Fruit fly (Drosophila melanogaster) whole organism, embryonic: ENCODE results near the gene CtsF.

Source experiments
- Antp ChIP-seq: fragments of 200-800 bp; sonication (Bioruptor generic); optimal IDR thresholded peaks from 3 replicates; lab custom pipeline; 2016; ENCODE audit warnings: missing biosample characterization, missing genetic modification characterization
- Atf6 ChIP-seq: fragments of 200-800 bp; sonication (Bioruptor generic); IDR thresholded peaks from 2 replicates; pipeline ENCODE4 v1.3.6; 2022; ENCODE audit warnings: missing biosample characterization, missing genetic modification characterization
- CG10543 ChIP-seq: fragments of 200-800 bp; sonication (Bioruptor generic); optimal IDR thresholded peaks from 3 replicates; lab custom pipeline; 2017; ENCODE audit warnings: missing biosample characterization, mild to moderate bottlenecking, missing genetic modification characterization, moderate library complexity
- CG10959 ChIP-seq: fragments of 200-800 bp; sonication (Bioruptor generic); IDR thresholded peaks from 2 replicates; pipeline ENCODE4 v1.3.6; 2022; ENCODE audit warnings: missing biosample characterization, missing genetic modification characterization
- CG12769 ChIP-seq: fragments of 200-800 bp; sonication (Bioruptor generic); optimal IDR thresholded peaks from 2 replicates; lab custom pipeline; 2019; ENCODE audit warnings: missing biosample characterization, mild to moderate bottlenecking, missing genetic modification characterization, moderate library complexity
- CG13287 ChIP-seq: fragments of 200-800 bp; sonication (Bioruptor generic); IDR thresholded peaks from 2 replicates; pipeline ENCODE4 v1.3.6; 2022; ENCODE audit warnings: missing biosample characterization, missing genetic modification characterization; ENCODE audit not compliant: partially characterized antibody
- CG13424 ChIP-seq: fragments of 200-800 bp; sonication (Bioruptor generic); optimal IDR thresholded peaks from 2 replicates; lab custom pipeline; 2019; ENCODE audit warnings: missing biosample characterization, mild to moderate bottlenecking, missing genetic modification characterization, moderate library complexity
- CG14965 ChIP-seq: fragments of 200-800 bp; sonication (Bioruptor generic); optimal IDR thresholded peaks from 2 replicates; lab custom pipeline; 2016; ENCODE audit warnings: missing biosample characterization, missing genetic modification characterization, borderline replicate concordance
- CG15269 ChIP-seq: fragments of 200-800 bp; sonication (Bioruptor generic); optimal IDR thresholded peaks from 2 replicates; lab custom pipeline; 2018; ENCODE audit warnings: missing biosample characterization, mild to moderate bottlenecking, missing genetic modification characterization, moderate library complexity
- CG16779 ChIP-seq: fragments of 200-800 bp; sonication (Bioruptor generic); IDR thresholded peaks from 2 replicates; pipeline ENCODE4 v1.3.6; 2022; ENCODE audit warnings: missing biosample characterization, missing genetic modification characterization
- CG1832 ChIP-seq: fragments of 200-800 bp; sonication (Bioruptor generic); optimal IDR thresholded peaks from 2 replicates; lab custom pipeline; 2017; ENCODE audit warnings: missing biosample characterization, mild to moderate bottlenecking, missing genetic modification characterization, inconsistent platforms
- CG18599 ChIP-seq: fragments of 200-800 bp; sonication (Bioruptor generic); optimal IDR thresholded peaks from 3 replicates; lab custom pipeline; 2017; ENCODE audit warnings: missing biosample characterization, missing genetic modification characterization, mild to moderate bottlenecking, moderate library complexity, missing genetic modification reagents
- CG2199 ChIP-seq: fragments of 200-800 bp; sonication (Bioruptor generic); IDR thresholded peaks from 3 replicates; pipeline ENCODE4 v1.3.6; 2022; ENCODE audit warnings: missing biosample characterization, missing genetic modification characterization
- CG3281 ChIP-seq: fragments of 200-800 bp; sonication (Bioruptor generic); optimal IDR thresholded peaks from 3 replicates; lab custom pipeline; 2017; ENCODE audit warnings: missing biosample characterization, mild to moderate bottlenecking, missing genetic modification characterization
- CG7556 ChIP-seq: fragments of 200-800 bp; sonication (Bioruptor generic); optimal IDR thresholded peaks from 2 replicates; lab custom pipeline; 2017; ENCODE audit warnings: missing biosample characterization, mild to moderate bottlenecking, missing genetic modification characterization
- CG7786 ChIP-seq: fragments of 200-800 bp; sonication (Bioruptor generic); optimal IDR thresholded peaks from 2 replicates; lab custom pipeline; 2016; ENCODE audit warnings: missing biosample characterization, missing genetic modification characterization
- CG7928 ChIP-seq: fragments of 200-800 bp; sonication (Bioruptor generic); optimal IDR thresholded peaks from 2 replicates; lab custom pipeline; 2017; ENCODE audit warnings: missing biosample characterization, mild to moderate bottlenecking, missing genetic modification characterization
- CG8944 ChIP-seq: fragments of 200-800 bp; sonication (Bioruptor generic); optimal IDR thresholded peaks from 3 replicates; lab custom pipeline; 2016; ENCODE audit warnings: missing biosample characterization, missing genetic modification characterization
- CG9215 ChIP-seq: fragments of 200-800 bp; sonication (Bioruptor generic); IDR thresholded peaks from 2 replicates; pipeline ENCODE4 v1.3.6; 2022; ENCODE audit warnings: missing biosample characterization, missing genetic modification characterization
- HLH3B ChIP-seq: fragments of 200-800 bp; sonication (Bioruptor generic); IDR thresholded peaks from 2 replicates; pipeline ENCODE4 v1.3.6; 2022; ENCODE audit warnings: missing biosample characterization, missing genetic modification characterization
- Hr78 ChIP-seq, 2 experiments: fragments of 200-800 bp in 1 of 2; fragments of >200 bp in 1 of 2; sonication (Bioruptor generic) in 1 of 2; optimal IDR thresholded peaks; 2 replicates each; lab custom pipeline; 2017 to 2019; ENCODE audit warnings: missing biosample characterization in 2 of 2, missing genetic modification characterization in 2 of 2, mild to moderate bottlenecking in 1 of 2, moderate library complexity in 1 of 2
- Meics ChIP-seq: fragments of 200-800 bp; sonication (Bioruptor generic); optimal IDR thresholded peaks from 2 replicates; lab custom pipeline; 2017; ENCODE audit warnings: missing biosample characterization, mild to moderate bottlenecking, missing genetic modification characterization
- NK7.1 ChIP-seq: fragments of 200-800 bp; sonication (Bioruptor generic); optimal IDR thresholded peaks from 3 replicates; lab custom pipeline; 2016; ENCODE audit warnings: missing biosample characterization, missing genetic modification characterization
- Oli ChIP-seq: fragments of 200-800 bp; sonication (Bioruptor generic); optimal IDR thresholded peaks from 2 replicates; lab custom pipeline; 2018; ENCODE audit warnings: missing biosample characterization, mild to moderate bottlenecking, missing genetic modification characterization, moderate library complexity
- PHDP ChIP-seq: fragments of 200-800 bp; sonication (Bioruptor generic); optimal IDR thresholded peaks from 3 replicates; lab custom pipeline; 2018; ENCODE audit warnings: missing biosample characterization, mild to moderate bottlenecking, missing genetic modification characterization, moderate library complexity
- abd-A ChIP-seq: fragments of 200-800 bp; sonication (Bioruptor generic); optimal IDR thresholded peaks from 3 replicates; lab custom pipeline; 2019; ENCODE audit warnings: missing biosample characterization, mild to moderate bottlenecking, missing genetic modification characterization, moderate library complexity
- bowl ChIP-seq: fragments of 200-800 bp; sonication (Bioruptor generic); IDR thresholded peaks from 2 replicates; pipeline ENCODE4 v1.3.6; 2022; ENCODE audit warnings: missing biosample characterization, missing genetic modification characterization
- bsh ChIP-seq, 2 experiments: fragments of 200-800 bp; sonication (Bioruptor generic); optimal IDR thresholded peaks; 2 replicates each; lab custom pipeline; 2017 to 2018; ENCODE audit warnings: mild to moderate bottlenecking in 2 of 2, missing biosample characterization in 2 of 2, missing genetic modification characterization in 2 of 2, moderate library complexity in 1 of 2
- chinmo ChIP-seq: fragments of 200-800 bp; sonication (Bioruptor generic); IDR thresholded peaks from 4 replicates; pipeline ENCODE4 v1.3.6; 2022; ENCODE audit warnings: missing biosample characterization, missing genetic modification characterization; ENCODE audit not compliant: partially characterized antibody
- cwo ChIP-seq: fragments of 200-800 bp; sonication (Bioruptor generic); optimal IDR thresholded peaks from 3 replicates; lab custom pipeline; 2017; ENCODE audit warnings: missing biosample characterization, missing genetic modification characterization, mild to moderate bottlenecking, moderate library complexity, missing genetic modification reagents
- esg ChIP-seq: fragments of 200-800 bp; sonication (Bioruptor generic); conservative IDR thresholded peaks from 2 replicates; pipeline ENCODE4 v1.3.6; 2022; ENCODE audit warnings: missing biosample characterization, missing genetic modification characterization
- ftz-f1 ChIP-seq: fragments of 200-800 bp; sonication (Bioruptor generic); optimal IDR thresholded peaks from 2 replicates; lab custom pipeline; 2016; ENCODE audit warnings: missing biosample characterization, missing genetic modification characterization
- grn ChIP-seq: fragments of 200-800 bp; sonication (Bioruptor generic); optimal IDR thresholded peaks from 3 replicates; lab custom pipeline; 2017; ENCODE audit warnings: missing biosample characterization, missing genetic modification characterization
- jumu ChIP-seq: fragments of 200-800 bp; sonication (Bioruptor generic); optimal IDR thresholded peaks from 3 replicates; lab custom pipeline; 2016; ENCODE audit warnings: missing biosample characterization, missing genetic modification characterization
- knrl ChIP-seq: fragments of 200-800 bp; sonication (Bioruptor generic); IDR thresholded peaks from 3 replicates; pipeline ENCODE4 v1.3.6; 2022; ENCODE audit warnings: missing biosample characterization, missing genetic modification characterization; ENCODE audit not compliant: partially characterized antibody
- oc ChIP-seq: fragments of 200-800 bp; sonication (Bioruptor generic); optimal IDR thresholded peaks from 2 replicates; lab custom pipeline; 2018; ENCODE audit warnings: missing biosample characterization, mild to moderate bottlenecking, missing genetic modification characterization, moderate library complexity
- onecut ChIP-seq: fragments of 200-800 bp; sonication (Bioruptor generic); IDR thresholded peaks from 2 replicates; pipeline ENCODE4 v1.3.6; 2022; ENCODE audit warnings: missing biosample characterization, missing genetic modification characterization
- pan ChIP-seq, 4 experiments: fragments of >200 bp in 3 of 4; fragments of 200-800 bp in 1 of 4; sonication (Bioruptor generic) in 1 of 4; optimal IDR thresholded peaks in 3 of 4; IDR thresholded peaks in 1 of 4; 2 replicates each; pipeline versions ENCODE4 v1.3.6 to Lab custom; 2017 to 2022; ENCODE audit warnings: missing biosample characterization in 2 of 4, missing genetic modification characterization in 2 of 4, mixed read lengths in 1 of 4
- phol ChIP-seq: fragments of 200-800 bp; sonication (Bioruptor generic); optimal IDR thresholded peaks from 3 replicates; lab custom pipeline; 2018; ENCODE audit warnings: missing biosample characterization, mild to moderate bottlenecking, missing genetic modification characterization, moderate library complexity
- pros ChIP-seq: fragments of 200-800 bp; sonication (Bioruptor generic); optimal IDR thresholded peaks from 3 replicates; lab custom pipeline; 2019; ENCODE audit warnings: missing biosample characterization, mild to moderate bottlenecking, missing genetic modification characterization, moderate library complexity
- sd ChIP-seq: fragments of 200-800 bp; sonication (Bioruptor generic); optimal IDR thresholded peaks from 3 replicates; lab custom pipeline; 2018; ENCODE audit warnings: missing biosample characterization, mild to moderate bottlenecking, missing genetic modification characterization, moderate library complexity
- tx ChIP-seq: fragments of 200-800 bp; sonication (Bioruptor generic); optimal IDR thresholded peaks from 2 replicates; lab custom pipeline; 2016; ENCODE audit warnings: missing biosample characterization, missing genetic modification characterization
- unc-4 ChIP-seq: fragments of 200-800 bp; sonication (Bioruptor generic); IDR thresholded peaks from 2 replicates; pipeline ENCODE4 v1.3.6; 2022; ENCODE audit warnings: missing biosample characterization, missing genetic modification characterization; ENCODE audit not compliant: partially characterized antibody
- vvl ChIP-seq: fragments of 200-800 bp; sonication (Bioruptor generic); IDR thresholded peaks from 2 replicates; pipeline ENCODE4 v1.3.6; 2022; ENCODE audit warnings: missing biosample characterization, missing genetic modification characterization

Gene CtsF

DNA sequence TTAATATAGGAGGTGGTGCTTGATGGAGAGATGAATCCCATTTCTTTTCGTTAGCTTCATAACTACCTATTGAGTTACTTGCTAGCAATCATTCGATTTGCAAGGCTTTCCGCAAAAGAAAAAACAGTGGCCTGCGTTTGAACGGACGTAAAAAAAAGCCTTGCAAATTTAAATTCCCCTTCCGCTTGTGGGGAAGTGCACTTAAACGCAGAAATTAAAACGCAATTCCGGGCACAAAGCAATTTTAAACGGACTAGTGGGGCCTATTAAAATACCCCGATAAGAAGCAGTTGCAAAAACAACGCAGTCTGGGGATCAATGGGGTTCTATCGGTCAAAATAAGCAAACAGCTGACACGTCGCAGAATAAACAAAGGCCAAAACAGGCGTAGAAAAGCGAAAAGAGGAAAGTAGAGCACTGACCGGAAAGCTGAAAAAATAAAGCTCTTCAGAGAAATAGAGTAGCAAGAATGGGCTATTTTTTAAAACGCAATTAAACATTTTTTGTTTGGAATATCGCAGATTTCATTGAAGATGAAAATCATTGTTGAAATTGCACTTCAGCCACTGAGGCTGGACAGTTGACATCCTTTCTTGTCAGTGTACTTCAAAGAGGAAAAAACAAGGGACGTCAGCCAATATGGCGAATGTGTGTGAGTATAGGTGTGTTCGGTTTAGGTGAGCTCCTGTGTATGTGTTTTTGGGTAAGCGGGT is 859 bp downstream of the CtsF start (continued):
- no peak for TF ChIP-seq pan (optimal IDR thresholded peaks at IDR 0.05; lab: Kevin White, UChicago)
- TF ChIP-seq pan (GFP tag; optimal IDR thresholded peaks at IDR 0.05 in 1 of 2, IDR thresholded peaks at IDR 0.05 in 1 of 2) = peak in 1 of 2 experiments; percentile 27
- no peak for TF ChIP-seq Hr78 (GFP tag; optimal IDR thresholded peaks at IDR 0.05; lab: Kevin White, UChicago)
- no peak for TF ChIP-seq CG3281 (GFP tag; lab: Kevin White, UChicago)
- TF ChIP-seq CG1832 (GFP tag; lab: Kevin White, UChicago) = no peak
- no peak for TF ChIP-seq CG8944 (GFP tag; lab: Kevin White, UChicago)
- TF ChIP-seq Oli (tag; lab: Kevin White, UChicago) = no peak
- TF ChIP-seq Antp (GFP tag; lab: Kevin White, UChicago) = peak; percentile 41
- TF ChIP-seq unc-4 (GFP tag; lab: Robert Waterston, UW) = no peak
- no peak for TF ChIP-seq CG2199 (GFP tag; lab: Robert Waterston, UW)
- peak; percentile 72 for TF ChIP-seq phol
- no peak for TF ChIP-seq CG10959 (GFP tag; lab: Robert Waterston, UW)
- no peak for TF ChIP-seq CG10543 (GFP tag; lab: Kevin White, UChicago)
- no peak for TF ChIP-seq tx (GFP tag; lab: Kevin White, UChicago)
- no peak for TF ChIP-seq HLH3B
- TF ChIP-seq CG14965 (GFP tag; lab: Kevin White, UChicago) = no peak
- no peak for TF ChIP-seq jumu (GFP tag; lab: Kevin White, UChicago)
- no peak for TF ChIP-seq bowl

DNA sequence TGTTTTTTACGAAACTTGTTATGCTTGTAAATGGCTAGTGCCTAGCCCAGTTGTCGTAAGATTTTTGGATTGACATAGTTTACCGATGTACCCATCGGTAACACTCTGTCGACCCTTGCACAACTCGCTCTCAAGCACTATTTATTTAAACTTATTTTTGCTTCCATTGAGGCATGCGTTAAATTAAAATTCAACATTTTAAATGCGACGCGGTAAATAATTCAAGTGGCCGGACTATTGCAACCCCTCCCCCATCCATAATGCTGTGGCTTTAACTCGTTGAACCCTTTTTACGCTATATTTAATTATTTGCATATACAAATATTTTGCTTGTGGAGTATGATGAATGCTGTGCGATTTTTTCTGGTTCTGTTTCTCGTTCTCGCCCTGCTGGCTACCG is 2.2 kb downstream of the CtsF start:
- no peak for TF ChIP-seq CG9215 (GFP tag; lab: Robert Waterston, UW)

DNA sequence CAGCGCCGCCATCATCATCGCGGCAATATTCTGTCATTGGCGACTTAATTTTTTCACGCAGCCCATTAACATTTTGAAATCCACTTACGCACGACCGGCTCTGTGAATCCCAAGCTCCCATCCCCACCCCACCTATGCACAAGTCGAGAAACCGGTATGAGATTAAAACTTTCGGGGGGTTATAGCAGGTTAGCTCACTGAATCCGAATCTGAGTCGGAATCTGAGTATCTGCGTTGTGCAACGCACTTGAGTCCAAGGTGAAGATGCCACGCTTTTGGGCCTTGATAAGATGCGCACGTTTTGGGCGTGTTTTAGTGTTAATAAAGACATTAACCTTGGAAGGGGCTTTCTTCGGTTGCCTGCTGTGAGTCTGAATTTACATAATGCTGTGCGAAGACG is 4.6 kb downstream of the CtsF start:
- TF ChIP-seq PHDP (tag; lab: Kevin White, UChicago) = no peak
- no peak for TF ChIP-seq esg (GFP tag; lab: Robert Waterston, UW)
- no peak for TF ChIP-seq CG7928 (GFP tag; lab: Kevin White, UChicago)
- TF ChIP-seq CG12769 (tag; lab: Kevin White, UChicago) = peak; percentile 57
- TF ChIP-seq Atf6 = no peak
- peak; percentile 17 for TF ChIP-seq ftz-f1 (GFP tag; lab: Kevin White, UChicago)
- no peak for TF ChIP-seq onecut (GFP tag; lab: Robert Waterston, UW)
- no peak for TF ChIP-seq CG9215 (GFP tag; lab: Robert Waterston, UW)
- TF ChIP-seq grn (GFP tag; lab: Kevin White, UChicago) = peak; percentile 53
- TF ChIP-seq abd-A (tag; lab: Kevin White, UChicago) = peak; percentile 20
- no peak for TF ChIP-seq CG7556 (GFP tag; lab: Kevin White, UChicago)
- TF ChIP-seq CG13287 (GFP tag; lab: Robert Waterston, UW) = 0 out of 2 replicates have a peak, but pooled peaks have one; percentile 4
- TF ChIP-seq CG10543 (GFP tag; lab: Kevin White, UChicago) = no peak
- peak; percentile 33; the same call in 1 of the 2 replicates for TF ChIP-seq vvl (GFP tag; lab: Robert Waterston, UW)
- no peak for TF ChIP-seq CG16779 (GFP tag; lab: Robert Waterston, UW)
- TF ChIP-seq Meics (GFP tag; lab: Kevin White, UChicago) = no peak
- peak; percentile 99 for TF ChIP-seq pros (GFP tag; lab: Kevin White, UChicago)
- TF ChIP-seq Oli (tag; lab: Kevin White, UChicago) = no peak
- no peak for TF ChIP-seq knrl (GFP tag; lab: Robert Waterston, UW)
- TF ChIP-seq NK7.1 (GFP tag; lab: Kevin White, UChicago) = no peak
- no peak for TF ChIP-seq CG18599 (GFP tag; lab: Kevin White, UChicago)
- no peak for TF ChIP-seq CG7786 (GFP tag; lab: Kevin White, UChicago)
- peak; percentile 93; the same call in 3 of the 4 replicates for TF ChIP-seq chinmo (GFP tag; lab: Robert Waterston, UW)
- peak; percentile 43 for TF ChIP-seq sd (tag; lab: Kevin White, UChicago)
- no peak for TF ChIP-seq bsh (GFP tag; optimal IDR thresholded peaks at IDR 0.05; lab: Kevin White, UChicago)
- TF ChIP-seq CG13424 (tag; lab: Kevin White, UChicago) = no peak
- peak; percentile 52 for TF ChIP-seq oc (tag; lab: Kevin White, UChicago)
- TF ChIP-seq cwo (GFP tag; lab: Kevin White, UChicago) = peak; percentile 52
- TF ChIP-seq CG15269 (tag; lab: Kevin White, UChicago) = peak; percentile 51
